Worm (Caenorhabditis elegans) whole organism, L4 larva: Measurements from ENCODE around the gene ZC449.7.
A peak's percentile ranks its signal among the peaks of the same experiment; 100 is the strongest.

Experiments
- F10B5.3 ChIP-seq: sonication (generic microtip); optimal IDR thresholded peaks from 2 replicates; lab custom pipeline; 2016; ENCODE audit warnings: mild to moderate bottlenecking, missing genetic modification characterization, missing compliant biosample characterization
- F37D6.2 ChIP-seq: sonication (generic microtip); optimal IDR thresholded peaks from 2 replicates; lab custom pipeline; 2016; ENCODE audit warnings: mild to moderate bottlenecking, missing genetic modification characterization, missing compliant biosample characterization
- F44E2.7 ChIP-seq: fragments of 200-800 bp; sonication (Bioruptor generic); IDR thresholded peaks from 2 replicates; pipeline ENCODE4 v2.1.2; 2022; ENCODE audit warnings: missing genetic modification characterization, missing compliant biosample characterization
- F49E8.2 ChIP-seq: sonication (generic microtip); optimal IDR thresholded peaks from 2 replicates; lab custom pipeline; 2016; ENCODE audit warnings: missing compliant biosample characterization, mild to moderate bottlenecking, missing genetic modification characterization, borderline replicate concordance
- Y48G9A.11 ChIP-seq: fragments of 200-800 bp; sonication (Bioruptor generic); IDR thresholded peaks from 2 replicates; pipeline ENCODE4 v1.3.6; 2022; ENCODE audit warnings: missing genetic modification reagents, missing genetic modification characterization, missing compliant biosample characterization
- ZK337.2 ChIP-seq: fragments of 200-800 bp; sonication (Bioruptor generic); IDR thresholded peaks from 2 replicates; pipeline ENCODE4 v1.3.6; 2022; ENCODE audit warnings: missing genetic modification reagents, missing genetic modification characterization, missing compliant biosample characterization
- aha-1 ChIP-seq: fragments of 150-350 bp; peaks from one replicate; lab custom pipeline; 2014; ENCODE audit warnings: missing biosample characterization, missing genetic modification characterization
- ama-1 ChIP-seq: fragments of 150-350 bp; optimal IDR thresholded peaks from 2 replicates; lab custom pipeline; 2014; ENCODE audit warnings: inconsistent platforms, mixed read lengths
- attf-4 ChIP-seq: sonication (generic microtip); optimal IDR thresholded peaks from 3 replicates; lab custom pipeline; 2017; ENCODE audit warnings: missing biosample characterization, missing genetic modification characterization
- ceh-44 ChIP-seq: fragments of 200-800 bp; sonication (Bioruptor generic); IDR thresholded peaks from 2 replicates; pipeline ENCODE4 v1.3.6; 2022; ENCODE audit warnings: missing genetic modification reagents, missing genetic modification characterization, missing compliant biosample characterization
- ces-1 ChIP-seq: fragments of 150-350 bp; sonication (generic microtip); optimal IDR thresholded peaks from 4 replicates; lab custom pipeline; 2014; ENCODE audit warnings: missing biosample characterization, missing genetic modification reagents, missing genetic modification characterization
- daf-16 ChIP-seq, 3 experiments: sonication (generic microtip); optimal IDR thresholded peaks; 2 replicates each; lab custom pipeline; 2016 to 2017; ENCODE audit warnings: missing genetic modification characterization in 3 of 3, missing genetic modification reagents in 3 of 3, mild to moderate bottlenecking in 2 of 3, missing compliant biosample characterization in 2 of 3, missing biosample characterization in 1 of 3, moderate library complexity in 1 of 3
- dmd-6 ChIP-seq: fragments of 200-800 bp; sonication (Bioruptor generic); IDR thresholded peaks from 2 replicates; pipeline ENCODE4 v1.3.6; 2022; ENCODE audit warnings: missing genetic modification reagents, missing genetic modification characterization, missing compliant biosample characterization
- dmd-8 ChIP-seq: fragments of 200-800 bp; sonication (Bioruptor generic); IDR thresholded peaks from 2 replicates; pipeline ENCODE4 v1.3.6; 2022; ENCODE audit warnings: missing genetic modification characterization, missing compliant biosample characterization
- dmd-9 ChIP-seq: fragments of 200-800 bp; sonication (Bioruptor generic); IDR thresholded peaks from 2 replicates; pipeline ENCODE4 v1.3.6; 2022; ENCODE audit warnings: missing genetic modification reagents, missing genetic modification characterization, missing compliant biosample characterization
- dpl-1 ChIP-seq: fragments of 150-350 bp; optimal IDR thresholded peaks from 2 replicates; lab custom pipeline; 2014; ENCODE audit warnings: missing biosample characterization, missing genetic modification reagents, missing genetic modification characterization
- duxl-1 ChIP-seq: sonication (generic microtip); optimal IDR thresholded peaks from 2 replicates; lab custom pipeline; 2016; ENCODE audit warnings: mild to moderate bottlenecking, missing genetic modification characterization, moderate library complexity, missing compliant biosample characterization; ENCODE audit not compliant: poor library complexity
- dve-1 ChIP-seq: sonication (generic microtip); optimal IDR thresholded peaks from 2 replicates; lab custom pipeline; 2017; ENCODE audit warnings: antibody characterized with exemption, mild to moderate bottlenecking, missing genetic modification characterization, missing compliant biosample characterization; ENCODE audit not compliant: insufficient read depth
- egl-27 ChIP-seq: sonication (generic microtip); optimal IDR thresholded peaks from 3 replicates; lab custom pipeline; 2017; ENCODE audit warnings: missing biosample characterization, missing genetic modification reagents, missing genetic modification characterization
- egl-43 ChIP-seq: fragments of 200-800 bp; sonication (Bioruptor generic); IDR thresholded peaks from 2 replicates; pipeline ENCODE4 v1.3.6; 2022; ENCODE audit warnings: missing genetic modification reagents, missing genetic modification characterization, missing compliant biosample characterization
- fos-1 ChIP-seq: fragments of 150-350 bp; optimal IDR thresholded peaks from 2 replicates; lab custom pipeline; 2014; ENCODE audit warnings: missing biosample characterization, missing genetic modification characterization
- gei-8 ChIP-seq: fragments of 200-800 bp; sonication (Bioruptor generic); optimal IDR thresholded peaks from 2 replicates; lab custom pipeline; 2018; ENCODE audit warnings: mild to moderate bottlenecking, missing genetic modification characterization, missing compliant biosample characterization
- hlh-11 ChIP-seq: fragments of 200-800 bp; sonication (Bioruptor generic); optimal IDR thresholded peaks from 2 replicates; lab custom pipeline; 2018; ENCODE audit warnings: mild to moderate bottlenecking, missing genetic modification characterization, missing compliant biosample characterization
- hlh-30 ChIP-seq: sonication (generic microtip); optimal IDR thresholded peaks from 2 replicates; lab custom pipeline; 2017; ENCODE audit warnings: antibody characterized with exemption, mild to moderate bottlenecking, missing genetic modification characterization, missing compliant biosample characterization; ENCODE audit not compliant: insufficient read depth
- jun-1 ChIP-seq: fragments of 150-350 bp; optimal IDR thresholded peaks from 2 replicates; lab custom pipeline; 2014; ENCODE audit warnings: missing biosample characterization, missing genetic modification reagents, missing genetic modification characterization
- lin-1 ChIP-seq: fragments of 200-800 bp; sonication (Bioruptor generic); IDR thresholded peaks from 2 replicates; pipeline ENCODE4 v1.3.6; 2022; ENCODE audit warnings: missing genetic modification reagents, missing genetic modification characterization, missing compliant biosample characterization
- lin-15B ChIP-seq: fragments of 150-350 bp; sonication (generic microtip); optimal IDR thresholded peaks from 3 replicates; lab custom pipeline; 2014; ENCODE audit warnings: missing biosample characterization, missing genetic modification characterization
- lin-38 ChIP-seq: fragments of 200-800 bp; sonication (Bioruptor generic); IDR thresholded peaks from 2 replicates; pipeline ENCODE4 v1.3.6; 2022; ENCODE audit warnings: missing genetic modification reagents, missing genetic modification characterization, missing compliant biosample characterization
- lin-39 ChIP-seq: fragments of 150-350 bp; optimal IDR thresholded peaks from 2 replicates; lab custom pipeline; 2014; ENCODE audit warnings: missing biosample characterization, missing genetic modification reagents, missing genetic modification characterization
- mes-2 ChIP-seq: sonication (generic microtip); optimal IDR thresholded peaks from 2 replicates; lab custom pipeline; 2016; ENCODE audit warnings: missing genotype, mild to moderate bottlenecking, missing genetic modification characterization, missing compliant biosample characterization; ENCODE audit not compliant: poor library complexity, severe bottlenecking
- mxl-3 ChIP-seq: fragments of 200-800 bp; sonication (Bioruptor generic); optimal IDR thresholded peaks from 2 replicates; lab custom pipeline; 2018; ENCODE audit warnings: mild to moderate bottlenecking, missing genetic modification characterization, missing compliant biosample characterization
- nhr-10 ChIP-seq: fragments of 150-350 bp; optimal IDR thresholded peaks from 2 replicates; lab custom pipeline; 2014; ENCODE audit warnings: missing biosample characterization, missing genetic modification characterization
- nhr-28 ChIP-seq: fragments of 150-350 bp; optimal IDR thresholded peaks from 2 replicates; lab custom pipeline; 2014; ENCODE audit warnings: missing biosample characterization, missing genetic modification characterization
- nhr-41 ChIP-seq: fragments of 200-800 bp; sonication (Bioruptor generic); IDR thresholded peaks from 2 replicates; pipeline ENCODE4 v1.3.6; 2022; ENCODE audit warnings: missing genetic modification reagents, missing genetic modification characterization, missing compliant biosample characterization
- nhr-42 ChIP-seq: fragments of 200-800 bp; sonication (Bioruptor generic); IDR thresholded peaks from 2 replicates; pipeline ENCODE4 v1.3.6; 2022; ENCODE audit warnings: missing genetic modification characterization, missing compliant biosample characterization
- nhr-77 ChIP-seq: fragments of 150-350 bp; optimal IDR thresholded peaks from 2 replicates; lab custom pipeline; 2014; ENCODE audit warnings: missing biosample characterization, missing genetic modification characterization
- php-3 ChIP-seq: fragments of 200-800 bp; sonication (Bioruptor generic); IDR thresholded peaks from 2 replicates; pipeline ENCODE4 v1.3.6; 2022; ENCODE audit warnings: missing genetic modification reagents, missing genetic modification characterization, missing compliant biosample characterization
- pqm-1 ChIP-seq: sonication (generic microtip); optimal IDR thresholded peaks from 2 replicates; lab custom pipeline; 2017; ENCODE audit warnings: missing biosample characterization, missing genetic modification characterization
- rbr-2 ChIP-seq: sonication (generic microtip); optimal IDR thresholded peaks from 2 replicates; lab custom pipeline; 2016; ENCODE audit warnings: missing genotype, missing genetic modification characterization, missing compliant biosample characterization
- saeg-2 ChIP-seq: fragments of 200-800 bp; sonication (Bioruptor generic); IDR thresholded peaks from 2 replicates; pipeline ENCODE4 v1.3.6; 2022; ENCODE audit warnings: missing genetic modification reagents, missing genetic modification characterization, missing compliant biosample characterization
- set-16 ChIP-seq: fragments of 200-800 bp; sonication (Bioruptor generic); IDR thresholded peaks from 2 replicates; pipeline ENCODE4 v1.3.6; 2022; ENCODE audit warnings: missing genetic modification reagents, missing genetic modification characterization, missing compliant biosample characterization
- snpc-1.2 ChIP-seq: fragments of 200-800 bp; sonication (Bioruptor generic); IDR thresholded peaks from 2 replicates; pipeline ENCODE4 v1.3.6; 2022; ENCODE audit warnings: missing genetic modification reagents, missing genetic modification characterization, missing compliant biosample characterization
- snpc-4 ChIP-seq: fragments of 150-350 bp; optimal IDR thresholded peaks from 2 replicates; lab custom pipeline; 2014; ENCODE audit warnings: missing biosample characterization, missing genetic modification characterization
- unc-130 ChIP-seq: sonication (generic microtip); optimal IDR thresholded peaks from 2 replicates; lab custom pipeline; 2016; ENCODE audit warnings: missing genetic modification reagents, missing genetic modification characterization, missing compliant biosample characterization
- unc-62 ChIP-seq, 3 experiments: fragments of 150-350 bp in 1 of 3; sonication (generic microtip); optimal IDR thresholded peaks in 2 of 3; peaks in 1 of 3; 1 replicate in 1 of 3; 2 replicates in 2 of 3; lab custom pipeline; 2014 to 2017; ENCODE audit warnings: missing biosample characterization in 3 of 3, missing genetic modification characterization in 3 of 3, missing genetic modification reagents in 3 of 3, missing genotype in 1 of 3
- zfp-2 ChIP-seq: sonication (generic microtip); optimal IDR thresholded peaks from 2 replicates; lab custom pipeline; 2016; ENCODE audit warnings: mild to moderate bottlenecking, missing genetic modification characterization, missing compliant biosample characterization
- zip-11 ChIP-seq: fragments of 200-800 bp; sonication (Bioruptor generic); IDR thresholded peaks from 2 replicates; pipeline ENCODE4 v1.3.6; 2022; ENCODE audit warnings: missing genetic modification characterization, missing compliant biosample characterization
- zip-2 ChIP-seq: fragments of 150-350 bp; optimal IDR thresholded peaks from 2 replicates; lab custom pipeline; 2014; ENCODE audit warnings: missing biosample characterization, missing genetic modification characterization

Gene ZC449.7

ce11 chrX:5017591-5017990 lies 3.7 kb downstream of the ZC449.7 start, which contains the start of gene sek-3:
TSS of gene sek-3 (plus strand) at chrX:5017891.
- TF ChIP-seq aha-1 (tag; lab: Kevin White, UChicago) (no peak), snpc-1.2 (GFP tag; lab: Robert Waterston, UW) (no peak), F37D6.2 (tag; lab: Kevin White, UChicago) (no peak), lin-15B (tag; lab: Kevin White, UChicago) (no peak), lin-38 (no peak), gei-8 (GFP tag; lab: Kevin White, UChicago) (no peak), mes-2 (tag; lab: Kevin White, UChicago) (no peak), egl-27 (no peak), nhr-28 (no peak), mxl-3 (no peak), nhr-42 (GFP tag; lab: Robert Waterston, UW) (no peak), F44E2.7 (GFP tag; lab: Robert Waterston, UW) (no peak), zfp-2 (no peak), zip-11 (no peak), nhr-10 (tag; lab: Kevin White, UChicago) (no peak), lin-1 (GFP tag; lab: Robert Waterston, UW) (no peak), dmd-8 (GFP tag; lab: Robert Waterston, UW) (no peak), dmd-9 (GFP tag; lab: Robert Waterston, UW) (no peak), fos-1 (tag; lab: Kevin White, UChicago) (no peak)
- TF ChIP-seq, all 104 proteins: peak for 0

ce11 chrX:5018062-5018653 lies 4.3 kb downstream of the ZC449.7 start:
- TF ChIP-seq F44E2.7 (GFP tag; lab: Robert Waterston, UW) (no peak), ama-1 (no peak), egl-43 (GFP tag; lab: Robert Waterston, UW) (no peak), set-16 (GFP tag; lab: Robert Waterston, UW) (no peak), php-3 (GFP tag; lab: Robert Waterston, UW) (peak; percentile 87), unc-62 (GFP tag; optimal IDR thresholded peaks at IDR 0.05 in 1 of 2; lab: Kevin White, UChicago) (peak in 1 of 2 experiments; percentile 24), unc-62 (tag; optimal IDR thresholded peaks at IDR 0.05; lab: Kevin White, UChicago) (no peak), ces-1 (no peak), daf-16 (GFP tag; optimal IDR thresholded peaks at IDR 0.05; lab: Kevin White, UChicago) (no peak), daf-16 (tag; optimal IDR thresholded peaks at IDR 0.05; lab: Kevin White, UChicago) (peak; percentile 71), snpc-4 (tag; lab: Kevin White, UChicago) (no peak), aha-1 (tag; lab: Kevin White, UChicago) (no peak), snpc-1.2 (GFP tag; lab: Robert Waterston, UW) (no peak), nhr-28 (peak; percentile 20), dmd-9 (GFP tag; lab: Robert Waterston, UW) (no peak), saeg-2 (GFP tag; lab: Robert Waterston, UW) (no peak), ZK337.2 (no peak), rbr-2 (tag; lab: Kevin White, UChicago) (peak; percentile 17), unc-130 (GFP tag; lab: Kevin White, UChicago) (no peak), zip-2 (no peak), nhr-41 (no peak), duxl-1 (tag; lab: Kevin White, UChicago) (no peak), Y48G9A.11 (no peak), gei-8 (GFP tag; lab: Kevin White, UChicago) (no peak), dmd-8 (GFP tag; lab: Robert Waterston, UW) (no peak), dmd-6 (GFP tag; lab: Robert Waterston, UW) (peak; percentile 47; the same call in 1 of the 2 replicates), attf-4 (tag; lab: Kevin White, UChicago) (no peak), F49E8.2 (no peak), hlh-30 (peak; percentile 2), ceh-44 (GFP tag; lab: Robert Waterston, UW) (no peak), pqm-1 (tag; lab: Kevin White, UChicago) (peak; percentile 61), mxl-3 (peak; percentile 34), F10B5.3 (tag; lab: Kevin White, UChicago) (no peak), hlh-11 (tag; lab: Kevin White, UChicago) (peak; percentile 53), dve-1 (tag; lab: Kevin White, UChicago) (peak; percentile 42), nhr-77 (tag; lab: Kevin White, UChicago) (peak; percentile 19), jun-1 (tag; lab: Kevin White, UChicago) (no peak), lin-39 (tag; lab: Kevin White, UChicago) (no peak), dpl-1 (GFP tag; lab: Kevin White, UChicago) (peak; percentile 10)
